Worm (Caenorhabditis elegans): Measurements from ENCODE around the gene sfxn-5.

The sfxn-5 gene

DNA sequence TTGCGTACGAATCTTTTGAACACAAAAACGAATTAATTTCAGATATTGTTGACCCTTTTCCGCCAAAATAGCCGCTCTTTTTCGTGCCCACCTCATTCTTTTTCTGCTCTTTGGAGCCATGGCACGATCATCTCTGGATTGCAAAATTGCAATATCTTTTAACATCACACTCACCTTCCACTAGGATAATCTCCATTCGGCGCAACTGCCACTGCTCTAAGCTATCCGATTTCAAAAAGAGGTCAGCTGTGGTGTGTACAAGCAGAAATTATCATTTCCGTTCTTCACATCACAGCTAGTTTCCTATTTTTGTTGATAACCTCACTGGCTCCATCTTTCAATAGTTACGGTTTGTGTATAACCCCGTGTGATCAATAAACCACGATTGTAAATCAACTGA lies 21.8 kb upstream of the sfxn-5 start:
- TF ChIP-seq dsc-1 (tag; optimal IDR thresholded peaks at IDR 0.05): no peak
- no peak for TF ChIP-seq ceh-82 (tag; optimal IDR thresholded peaks at IDR 0.05)
- TF ChIP-seq skn-1 (tag; optimal IDR thresholded peaks at IDR 0.05): no peak
- peak; percentile 19 for TF ChIP-seq rnt-1 (tag; optimal IDR thresholded peaks at IDR 0.05)
- no peak for TF ChIP-seq lin-13 (GFP tag; optimal IDR thresholded peaks at IDR 0.05)
- no peak for TF ChIP-seq nhr-19 (GFP tag; conservative IDR thresholded peaks at IDR 0.05)
- TF ChIP-seq grh-1 (GFP tag; IDR thresholded peaks at IDR 0.05): no peak

- TF ChIP-seq vab-15 (tag; optimal IDR thresholded peaks at IDR 0.05) (no peak), nhr-84 (tag; optimal IDR thresholded peaks at IDR 0.05) (no peak), tbx-2 (tag; optimal IDR thresholded peaks at IDR 0.05) (no peak), elt-3 (tag; optimal IDR thresholded peaks at IDR 0.05) (no peak), ceh-8 (GFP tag; optimal IDR thresholded peaks at IDR 0.05) (no peak), nhr-19 (GFP tag; conservative IDR thresholded peaks at IDR 0.05) (peak; percentile 8), ceh-88 (GFP tag; IDR thresholded peaks at IDR 0.05) (no peak), nhr-90 (tag; optimal IDR thresholded peaks at IDR 0.05; ENCODE audit: poor library complexity) (no peak), nhr-76 (tag; optimal IDR thresholded peaks at IDR 0.05) (no peak), mdl-1 (tag; optimal IDR thresholded peaks at IDR 0.05) (peak in 1 of 2 experiments; percentile 27), ztf-11 (tag; optimal IDR thresholded peaks at IDR 0.05) (peak in 1 of 2 experiments; percentile 12), alr-1 (tag; optimal IDR thresholded peaks at IDR 0.05; ENCODE audit: borderline replicate concordance) (no peak), ama-1 (optimal IDR thresholded peaks at IDR 0.05) (no peak), zip-4 (GFP tag; optimal IDR thresholded peaks at IDR 0.05) (no peak), mef-2 (tag; optimal IDR thresholded peaks at IDR 0.05) (no peak), fos-1 (tag; optimal IDR thresholded peaks at IDR 0.05) (peak; percentile 31), hlh-4 (tag; optimal IDR thresholded peaks at IDR 0.05) (no peak), fkh-8 (tag; optimal IDR thresholded peaks at IDR 0.05) (peak; percentile 61), snu-23 (GFP tag; optimal IDR thresholded peaks at IDR 0.05) (peak; percentile 24), swsn-7 (tag; optimal IDR thresholded peaks at IDR 0.05) (peak; percentile 57), ceh-63 (GFP tag; optimal IDR thresholded peaks at IDR 0.05) (no peak), rnt-1 (tag; optimal IDR thresholded peaks at IDR 0.05) (peak; percentile 52), jun-1 (tag; optimal IDR thresholded peaks at IDR 0.05) (peak; percentile 1), zag-1 (tag; optimal IDR thresholded peaks at IDR 0.05) (no peak), sup-37 (GFP tag; optimal IDR thresholded peaks at IDR 0.05) (no peak), lin-35 (GFP tag; optimal IDR thresholded peaks at IDR 0.05) (peak; percentile 40 to 41), F16B12.6 (tag; optimal IDR thresholded peaks at IDR 0.05) (peak; percentile 37), hpl-2 (GFP tag; optimal IDR thresholded peaks at IDR 0.05) (no peak), snpc-4 (tag; optimal IDR thresholded peaks at IDR 0.05) (no peak), unc-30 (tag; optimal IDR thresholded peaks at IDR 0.05) (no peak), irx-1 (tag; optimal IDR thresholded peaks at IDR 0.05) (no peak), lsy-2 (tag; optimal IDR thresholded peaks at IDR 0.05) (peak; percentile 45 to 85), isw-1 (GFP tag; IDR thresholded peaks at IDR 0.05) (no peak), blmp-1 (tag; optimal IDR thresholded peaks at IDR 0.05) (peak; percentile 30), xbp-1 (tag; optimal IDR thresholded peaks at IDR 0.05) (peak; percentile 42), pag-3 (tag; optimal IDR thresholded peaks at IDR 0.05; ENCODE audit: borderline replicate concordance, insufficient read depth) (no peak), grh-1 (GFP tag; IDR thresholded peaks at IDR 0.05) (no peak), fkh-10 (GFP tag; optimal IDR thresholded peaks at IDR 0.05) (peak; percentile 7), tlp-1 (tag; optimal IDR thresholded peaks at IDR 0.05) (no peak), dsc-1 (tag; optimal IDR thresholded peaks at IDR 0.05) (peak; percentile 38), nhr-47 (tag; optimal IDR thresholded peaks at IDR 0.05) (peak; percentile 45), ceh-90 (tag; optimal IDR thresholded peaks at IDR 0.05) (no peak), egl-27 (tag; optimal IDR thresholded peaks at IDR 0.05) (peak in 1 of 2 experiments; percentile 14), egl-13 (tag; optimal IDR thresholded peaks at IDR 0.05) (peak; percentile 39), ztf-4 (tag; optimal IDR thresholded peaks at IDR 0.05) (no peak), elt-2 (tag; optimal IDR thresholded peaks at IDR 0.05) (no peak), efl-1 (optimal IDR thresholded peaks at IDR 0.05) (peak in 1 of 2 experiments; percentile 8), efl-1 (GFP tag; optimal IDR thresholded peaks at IDR 0.05 in 1 of 2) (peak in 1 of 2 experiments; percentile 0)
These were observed 21.3 kb upstream of the sfxn-5 start for ce11 chrII:8126132-8126531.

Data from whole organism, L1 larva.